Fruit fly (Drosophila melanogaster): ENCODE measurements around the gene dnk.

dm6 chr3R:18991721-18992120 is 10.9 kb downstream of the dnk start:
- TF ChIP-seq oc (tag; optimal IDR thresholded peaks at IDR 0.05), result no peak
- no peak for TF ChIP-seq CG9727 (GFP tag; optimal IDR thresholded peaks at IDR 0.05)
- TF ChIP-seq toy (GFP tag; IDR thresholded peaks at IDR 0.05), result no peak

Data from whole organism, embryonic.